Fruit fly (Drosophila melanogaster): Measurements from ENCODE around the gene nom.

Gene nom

dm6 chr3R:8700660-8701059 is 22.3 kb upstream of the nom start:
- TF ChIP-seq pan (optimal IDR thresholded peaks at IDR 0.05) (no peak), usp (GFP tag; optimal IDR thresholded peaks at IDR 0.05) (no peak), CG8478 (optimal IDR thresholded peaks at IDR 0.05) (no peak)

dm6 chr3R:8701197-8701596 is 21.8 kb upstream of the nom start:
- TF ChIP-seq EcR (GFP tag; optimal IDR thresholded peaks at IDR 0.05) (no peak), Dll (optimal IDR thresholded peaks at IDR 0.05) (no peak), pan (optimal IDR thresholded peaks at IDR 0.05) (no peak), CG8478 (optimal IDR thresholded peaks at IDR 0.05) (no peak)

- no peak for TF ChIP-seq psq (optimal IDR thresholded peaks at IDR 0.05)
- no peak for TF ChIP-seq CG8478 (optimal IDR thresholded peaks at IDR 0.05)
- TF ChIP-seq pan (optimal IDR thresholded peaks at IDR 0.05), result no peak
- TF ChIP-seq Dll (optimal IDR thresholded peaks at IDR 0.05), result no peak
- no peak for TF ChIP-seq usp (GFP tag; optimal IDR thresholded peaks at IDR 0.05)
- TF ChIP-seq EcR (GFP tag; optimal IDR thresholded peaks at IDR 0.05), result no peak
Measured at dm6 chr3R:8704669-8705068, 18.3 kb upstream of the nom start.

dm6 chr3R:8705323-8706097 is 17.5 kb upstream of the nom start:
- TF ChIP-seq CG8478 (optimal IDR thresholded peaks at IDR 0.05), result no peak
- no peak for TF ChIP-seq EcR (GFP tag; optimal IDR thresholded peaks at IDR 0.05)
- TF ChIP-seq Dll (optimal IDR thresholded peaks at IDR 0.05), result no peak
- no peak for TF ChIP-seq usp (GFP tag; optimal IDR thresholded peaks at IDR 0.05)

- TF ChIP-seq EcR (GFP tag; optimal IDR thresholded peaks at IDR 0.05) (no peak), usp (GFP tag; optimal IDR thresholded peaks at IDR 0.05) (no peak), Dll (optimal IDR thresholded peaks at IDR 0.05) (no peak), psq (optimal IDR thresholded peaks at IDR 0.05) (no peak), CG8478 (optimal IDR thresholded peaks at IDR 0.05) (no peak), pan (optimal IDR thresholded peaks at IDR 0.05) (no peak)
Measured at dm6 chr3R:8707166-8707565, 15.8 kb upstream of the nom start.

dm6 chr3R:8711890-8712449 is 11.0 kb upstream of the nom start:
- no peak for TF ChIP-seq CG8478 (optimal IDR thresholded peaks at IDR 0.05)
- no peak for TF ChIP-seq Dll (optimal IDR thresholded peaks at IDR 0.05)
- no peak for TF ChIP-seq psq (optimal IDR thresholded peaks at IDR 0.05)
- TF ChIP-seq pan (optimal IDR thresholded peaks at IDR 0.05), result no peak
- no peak for TF ChIP-seq usp (GFP tag; optimal IDR thresholded peaks at IDR 0.05)

- TF ChIP-seq pan (optimal IDR thresholded peaks at IDR 0.05) (no peak), Dll (optimal IDR thresholded peaks at IDR 0.05) (no peak), CG8478 (optimal IDR thresholded peaks at IDR 0.05) (no peak), psq (optimal IDR thresholded peaks at IDR 0.05) (no peak), EcR (GFP tag; optimal IDR thresholded peaks at IDR 0.05) (no peak), usp (GFP tag; optimal IDR thresholded peaks at IDR 0.05) (no peak)
Measured at dm6 chr3R:8712722-8713131, 10.2 kb upstream of the nom start, which contains the start of gene CG8112. CG8112 (plus strand) TSS chr3R:8712933.

dm6 chr3R:8715371-8715770 is 7.6 kb upstream of the nom start:
- TF ChIP-seq CG8478 (optimal IDR thresholded peaks at IDR 0.05) (no peak), EcR (GFP tag; optimal IDR thresholded peaks at IDR 0.05) (no peak), pan (optimal IDR thresholded peaks at IDR 0.05) (no peak), Dll (optimal IDR thresholded peaks at IDR 0.05) (no peak), psq (optimal IDR thresholded peaks at IDR 0.05) (no peak), usp (GFP tag; optimal IDR thresholded peaks at IDR 0.05) (no peak)

- TF ChIP-seq usp (GFP tag; optimal IDR thresholded peaks at IDR 0.05) (no peak), psq (optimal IDR thresholded peaks at IDR 0.05) (no peak), pan (optimal IDR thresholded peaks at IDR 0.05) (no peak), EcR (GFP tag; optimal IDR thresholded peaks at IDR 0.05) (no peak), Dll (optimal IDR thresholded peaks at IDR 0.05) (no peak), CG8478 (optimal IDR thresholded peaks at IDR 0.05) (no peak)
Measured at dm6 chr3R:8715851-8716550, 7.0 kb upstream of the nom start, which contains the start of gene TMEM216. TMEM216 (plus strand) TSS chr3R:8716243.

- TF ChIP-seq usp (GFP tag; optimal IDR thresholded peaks at IDR 0.05) (no peak), pan (optimal IDR thresholded peaks at IDR 0.05) (no peak), Dll (optimal IDR thresholded peaks at IDR 0.05) (no peak), CG8478 (optimal IDR thresholded peaks at IDR 0.05) (no peak), psq (optimal IDR thresholded peaks at IDR 0.05) (no peak), EcR (GFP tag; optimal IDR thresholded peaks at IDR 0.05) (no peak)
Measured at dm6 chr3R:8716551-8716879, 6.5 kb upstream of the nom start.

- no peak for TF ChIP-seq psq (optimal IDR thresholded peaks at IDR 0.05)
- TF ChIP-seq usp (GFP tag; optimal IDR thresholded peaks at IDR 0.05), result no peak
- no peak for TF ChIP-seq Dll (optimal IDR thresholded peaks at IDR 0.05)
- no peak for TF ChIP-seq EcR (GFP tag; optimal IDR thresholded peaks at IDR 0.05)
- TF ChIP-seq CG8478 (optimal IDR thresholded peaks at IDR 0.05), result no peak
- TF ChIP-seq pan (optimal IDR thresholded peaks at IDR 0.05), result no peak
Measured at dm6 chr3R:8718356-8718755, 4.6 kb upstream of the nom start, which contains the start of gene Cks85A. Cks85A (minus strand) TSS chr3R:8718456.

dm6 chr3R:8718898-8719297 is 4.1 kb upstream of the nom start, which contains the start of gene CG11760:
CG11760 (plus strand) TSS chr3R:8719198.
- TF ChIP-seq pan (optimal IDR thresholded peaks at IDR 0.05), result no peak
- no peak for TF ChIP-seq Dll (optimal IDR thresholded peaks at IDR 0.05)
- TF ChIP-seq EcR (GFP tag; optimal IDR thresholded peaks at IDR 0.05), result no peak
- no peak for TF ChIP-seq usp (GFP tag; optimal IDR thresholded peaks at IDR 0.05)
- no peak for TF ChIP-seq psq (optimal IDR thresholded peaks at IDR 0.05)
- no peak for TF ChIP-seq CG8478 (optimal IDR thresholded peaks at IDR 0.05)

Measured in whole organism.